Fruit fly (Drosophila melanogaster) whole organism, prepupa: Measurements from ENCODE around the gene CAH1.

Source experiments
- Blimp-1 ChIP-seq: fragments of 200-800 bp; sonication (Bioruptor generic); optimal IDR thresholded peaks from 3 replicates; lab custom pipeline; 2017; ENCODE audit warnings: missing biosample characterization, missing genetic modification characterization, mild to moderate bottlenecking, moderate library complexity, missing genetic modification reagents
- CG10631 ChIP-seq: fragments of 200-800 bp; sonication (Bioruptor generic); optimal IDR thresholded peaks from 2 replicates; lab custom pipeline; 2016; ENCODE audit warnings: missing biosample characterization, missing genetic modification characterization
- CG11294 ChIP-seq: fragments of 200-800 bp; sonication (Bioruptor generic); IDR thresholded peaks from 2 replicates; pipeline ENCODE4 v1.3.6; 2022; ENCODE audit warnings: missing biosample characterization, missing genetic modification characterization
- CG11902 ChIP-seq: fragments of 200-800 bp; sonication (Bioruptor generic); optimal IDR thresholded peaks from 3 replicates; lab custom pipeline; 2016; ENCODE audit warnings: missing biosample characterization, missing genetic modification characterization
- CG16779 ChIP-seq: fragments of 200-800 bp; sonication (Bioruptor generic); optimal IDR thresholded peaks from 3 replicates; lab custom pipeline; 2017; ENCODE audit warnings: missing biosample characterization, mild to moderate bottlenecking, missing genetic modification characterization
- CG3919 ChIP-seq: fragments of 200-800 bp; sonication (Bioruptor generic); optimal IDR thresholded peaks from 3 replicates; lab custom pipeline; 2016; ENCODE audit warnings: missing biosample characterization, missing genetic modification characterization
- CG4318 ChIP-seq: fragments of 200-800 bp; sonication (Bioruptor generic); optimal IDR thresholded peaks from 3 replicates; lab custom pipeline; 2017; ENCODE audit warnings: missing biosample characterization, mild to moderate bottlenecking, missing genetic modification characterization
- CG6854 ChIP-seq: fragments of 200-800 bp; sonication (Bioruptor generic); optimal IDR thresholded peaks from 2 replicates; lab custom pipeline; 2017; ENCODE audit warnings: missing biosample characterization, mild to moderate bottlenecking, missing genetic modification characterization
- CG7368 ChIP-seq: fragments of 200-800 bp; sonication (Bioruptor generic); optimal IDR thresholded peaks from 3 replicates; lab custom pipeline; 2016; ENCODE audit warnings: missing biosample characterization, missing genetic modification characterization
- CG8319 ChIP-seq: fragments of 200-800 bp; sonication (Bioruptor generic); optimal IDR thresholded peaks from 3 replicates; lab custom pipeline; 2016; ENCODE audit warnings: missing biosample characterization, missing genetic modification characterization
- CG9139 ChIP-seq: fragments of 200-800 bp; sonication (Bioruptor generic); optimal IDR thresholded peaks from 3 replicates; lab custom pipeline; 2017; ENCODE audit warnings: missing biosample characterization, mild to moderate bottlenecking, missing genetic modification characterization
- Eip75B ChIP-seq: fragments of 200-800 bp; sonication (Bioruptor generic); optimal IDR thresholded peaks from 3 replicates; lab custom pipeline; 2016; ENCODE audit warnings: missing biosample characterization, missing genetic modification characterization
- Eip78C ChIP-seq: fragments of 200-800 bp; sonication (Bioruptor generic); peaks from one replicate; lab custom pipeline; 2016; ENCODE audit warnings: missing biosample characterization, missing genetic modification characterization
- Ets21C ChIP-seq: fragments of 200-800 bp; sonication (Bioruptor generic); optimal IDR thresholded peaks from 3 replicates; lab custom pipeline; 2016; ENCODE audit warnings: missing biosample characterization, missing genetic modification characterization
- Gug ChIP-seq: fragments of 200-800 bp; sonication (Bioruptor generic); IDR thresholded peaks from 2 replicates; pipeline ENCODE4 v1.3.6; 2022; ENCODE audit warnings: missing biosample characterization, missing genetic modification characterization
- Hr38 ChIP-seq: sonication (Bioruptor generic); optimal IDR thresholded peaks from 2 replicates; lab custom pipeline; 2016; ENCODE audit warnings: missing biosample characterization, missing genetic modification characterization
- Hr39 ChIP-seq: fragments of 200-800 bp; sonication (Bioruptor generic); optimal IDR thresholded peaks from 2 replicates; lab custom pipeline; 2016; ENCODE audit warnings: missing biosample characterization, missing genetic modification characterization
- Hr4 ChIP-seq: fragments of 200-800 bp; sonication (Bioruptor generic); optimal IDR thresholded peaks from 3 replicates; lab custom pipeline; 2016; ENCODE audit warnings: missing biosample characterization, missing genetic modification characterization
- Lpt ChIP-seq: fragments of 200-800 bp; sonication (Bioruptor generic); optimal IDR thresholded peaks from 3 replicates; lab custom pipeline; 2016; ENCODE audit warnings: missing biosample characterization, missing genetic modification characterization
- Met ChIP-seq: fragments of 200-800 bp; sonication (Bioruptor generic); optimal IDR thresholded peaks from 3 replicates; lab custom pipeline; 2016; ENCODE audit warnings: missing biosample characterization, missing genetic modification characterization
- OdsH ChIP-seq: fragments of 200-800 bp; sonication (Bioruptor generic); optimal IDR thresholded peaks from 3 replicates; lab custom pipeline; 2016; ENCODE audit warnings: missing biosample characterization, missing genetic modification characterization
- Smox ChIP-seq: fragments of 200-800 bp; sonication (Bioruptor generic); optimal IDR thresholded peaks from 3 replicates; lab custom pipeline; 2016; ENCODE audit warnings: missing biosample characterization, missing genetic modification characterization
- Sox102F ChIP-seq: fragments of 200-800 bp; sonication (Bioruptor generic); optimal IDR thresholded peaks from 2 replicates; lab custom pipeline; 2016; ENCODE audit warnings: missing biosample characterization, mild to moderate bottlenecking, missing genetic modification characterization
- Sox14 ChIP-seq: fragments of 200-800 bp; sonication (Bioruptor generic); optimal IDR thresholded peaks from 3 replicates; lab custom pipeline; 2016; ENCODE audit warnings: missing biosample characterization, missing genetic modification characterization
- acj6 ChIP-seq: fragments of 200-800 bp; sonication (Bioruptor generic); optimal IDR thresholded peaks from 3 replicates; lab custom pipeline; 2016; ENCODE audit warnings: missing biosample characterization, missing genetic modification characterization
- cyc ChIP-seq: fragments of 200-800 bp; sonication (Bioruptor generic); optimal IDR thresholded peaks from 3 replicates; lab custom pipeline; 2016; ENCODE audit warnings: missing biosample characterization, missing genetic modification characterization
- dac ChIP-seq: fragments of 200-800 bp; sonication (Bioruptor generic); optimal IDR thresholded peaks from 2 replicates; lab custom pipeline; 2017; ENCODE audit warnings: missing biosample characterization, mild to moderate bottlenecking, missing genetic modification characterization
- eg ChIP-seq: fragments of 200-800 bp; sonication (Bioruptor generic); IDR thresholded peaks from 3 replicates; pipeline ENCODE4 v1.3.6; 2022; ENCODE audit warnings: missing biosample characterization, missing genetic modification characterization
- esn ChIP-seq: fragments of 200-800 bp; sonication (Bioruptor generic); optimal IDR thresholded peaks from 2 replicates; lab custom pipeline; 2016; ENCODE audit warnings: missing biosample characterization, mild to moderate bottlenecking, missing genetic modification characterization, moderate library complexity
- fd59A ChIP-seq: fragments of 200-800 bp; sonication (Bioruptor generic); optimal IDR thresholded peaks from 2 replicates; lab custom pipeline; 2017; ENCODE audit warnings: missing biosample characterization, mild to moderate bottlenecking, missing genetic modification characterization, missing genetic modification reagents
- fd85E ChIP-seq: fragments of 200-800 bp; sonication (Bioruptor generic); optimal IDR thresholded peaks from 3 replicates; lab custom pipeline; 2016; ENCODE audit warnings: missing biosample characterization, missing genetic modification characterization
- fkh ChIP-seq: fragments of 200-800 bp; sonication (Bioruptor generic); optimal IDR thresholded peaks from 3 replicates; lab custom pipeline; 2017; ENCODE audit warnings: missing biosample characterization, mild to moderate bottlenecking, missing genetic modification characterization, moderate library complexity
- net ChIP-seq: fragments of 200-800 bp; sonication (Bioruptor generic); optimal IDR thresholded peaks from 3 replicates; lab custom pipeline; 2016; ENCODE audit warnings: missing biosample characterization, missing genetic modification characterization
- pdm3 ChIP-seq: fragments of 200-800 bp; sonication (Bioruptor generic); optimal IDR thresholded peaks from 3 replicates; lab custom pipeline; 2016; ENCODE audit warnings: missing biosample characterization, missing genetic modification characterization
- ss ChIP-seq, 2 experiments: fragments of 200-800 bp; sonication (Bioruptor generic); optimal IDR thresholded peaks; 2 replicates in 1 of 2; 3 replicates in 1 of 2; lab custom pipeline; 2017 to 2018; ENCODE audit warnings: mild to moderate bottlenecking in 2 of 2, missing biosample characterization in 2 of 2, missing genetic modification characterization in 2 of 2, moderate library complexity in 1 of 2
- svp ChIP-seq: fragments of 200-800 bp; sonication (Bioruptor generic); peaks from one replicate; lab custom pipeline; 2016; ENCODE audit warnings: missing biosample characterization, missing genetic modification characterization
- topi ChIP-seq: fragments of 200-800 bp; sonication (Bioruptor generic); optimal IDR thresholded peaks from 3 replicates; lab custom pipeline; 2016; ENCODE audit warnings: missing biosample characterization, missing genetic modification characterization
- vri ChIP-seq: fragments of 200-800 bp; sonication (Bioruptor generic); optimal IDR thresholded peaks from 3 replicates; lab custom pipeline; 2016; ENCODE audit warnings: missing biosample characterization, mild to moderate bottlenecking, missing genetic modification characterization

CAH1 gene

dm6 chr2L:13839744-13840151, 36.3 kb downstream of the CAH1 start (continued):
- peak; percentile 76 for TF ChIP-seq fd59A (GFP tag; lab: Kevin White, UChicago)
- peak; percentile 94 for TF ChIP-seq Hr39 (GFP tag; lab: Kevin White, UChicago)
- TF ChIP-seq Ets21C, result peak; percentile 88
- TF ChIP-seq CG16779 (tag; lab: Kevin White, UChicago), result peak; percentile 76
- no peak for TF ChIP-seq CG9139 (GFP tag; lab: Kevin White, UChicago)
- peak; percentile 93 for TF ChIP-seq Lpt (GFP tag; lab: Kevin White, UChicago)
- TF ChIP-seq CG11902, result peak; percentile 77
- TF ChIP-seq Smox (GFP tag; lab: Kevin White, UChicago), result peak; percentile 93
- peak; percentile 61 for TF ChIP-seq CG6854 (GFP tag; lab: Kevin White, UChicago)
- TF ChIP-seq pdm3, result peak; percentile 91
- no peak for TF ChIP-seq fkh (GFP tag; lab: Kevin White, UChicago)
- TF ChIP-seq fd85E (GFP tag; lab: Kevin White, UChicago), result peak; percentile 53
- TF ChIP-seq CG10631 (GFP tag; lab: Kevin White, UChicago), result peak; percentile 88
- peak; percentile 91 for TF ChIP-seq Sox102F (GFP tag; lab: Kevin White, UChicago)
- peak; percentile 75 for TF ChIP-seq dac
- TF ChIP-seq CG11294 (GFP tag; lab: Robert Waterston, UW), result peak; percentile 87
- peak; percentile 93 for TF ChIP-seq Sox14
- TF ChIP-seq OdsH (GFP tag; lab: Kevin White, UChicago), result peak; percentile 93
- peak; percentile 92 for TF ChIP-seq CG3919
- TF ChIP-seq CG8319 (GFP tag; lab: Kevin White, UChicago), result peak; percentile 77
- TF ChIP-seq CG7368, result peak; percentile 72
- TF ChIP-seq CG4318 (GFP tag; lab: Kevin White, UChicago), result peak; percentile 90

dm6 chr2L:13841508-13841907, 38.1 kb downstream of the CAH1 start, which contains the start of gene CG33307:
TSS of gene CG33307 (minus strand) at chr2L:13841520.
- no peak for TF ChIP-seq Blimp-1 (GFP tag; lab: Kevin White, UChicago)
- no peak for TF ChIP-seq vri
- no peak for TF ChIP-seq Hr38
- no peak for TF ChIP-seq svp

DNA sequence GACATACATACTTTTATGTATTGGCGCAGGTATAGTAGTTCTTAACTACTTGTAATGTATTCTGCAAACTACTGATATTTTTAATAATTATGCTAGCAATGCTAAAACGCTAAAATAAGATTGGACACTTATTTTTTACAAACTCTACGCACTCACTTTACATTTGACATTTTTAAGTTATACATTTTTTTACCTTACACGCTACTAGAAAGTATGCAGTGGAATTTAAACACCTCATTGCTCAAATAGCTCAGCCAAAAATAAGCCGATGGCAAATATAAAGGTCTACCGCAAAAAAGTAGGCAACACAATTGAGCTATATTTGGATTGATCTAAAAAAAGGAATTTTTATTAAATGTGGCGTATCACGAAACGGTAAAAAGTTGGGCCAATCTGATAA, 38.7 kb downstream of the CAH1 start:
- TF ChIP-seq Eip78C (GFP tag; lab: Kevin White, UChicago) (no peak), CG8319 (GFP tag; lab: Kevin White, UChicago) (no peak), Gug (GFP tag; lab: Robert Waterston, UW) (no peak), ss (GFP tag; optimal IDR thresholded peaks at IDR 0.05; lab: Kevin White, UChicago) (no peak), CG6854 (GFP tag; lab: Kevin White, UChicago) (no peak), pdm3 (no peak), Lpt (GFP tag; lab: Kevin White, UChicago) (no peak)

- TF ChIP-seq Gug (GFP tag; lab: Robert Waterston, UW), result no peak
- no peak for TF ChIP-seq net
- TF ChIP-seq Eip75B, result no peak
Observed at dm6 chr2L:13842572-13842971, 39.1 kb downstream of the CAH1 start.

DNA sequence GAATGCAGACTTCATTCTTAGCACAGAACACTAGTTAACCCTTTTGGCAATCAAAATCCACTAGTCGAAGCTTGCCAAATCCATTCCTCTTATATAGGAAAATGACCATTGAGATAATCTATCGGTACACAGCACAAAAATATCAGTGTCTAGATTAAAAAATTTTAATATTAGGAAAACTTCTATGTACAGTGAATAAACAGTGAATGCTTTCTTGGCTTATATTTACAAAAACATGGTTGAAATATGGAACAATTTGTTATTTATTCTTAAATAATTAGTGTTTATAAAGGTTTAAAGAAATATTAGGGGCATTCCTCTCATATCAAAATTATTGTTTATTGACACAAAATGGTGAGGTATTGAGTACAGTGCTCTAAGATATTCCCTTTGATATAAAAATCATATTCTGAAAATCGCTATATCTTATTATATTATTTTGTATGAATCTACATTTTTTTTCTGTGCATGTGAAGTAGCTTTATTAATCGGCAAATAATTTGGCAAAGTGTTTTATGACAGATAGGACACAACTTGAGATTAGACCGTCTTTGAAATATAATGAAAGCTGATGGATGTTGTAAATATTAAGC, 40.4 kb downstream of the CAH1 start, which contains the start of gene CG33306:
Gene CG33306, minus strand, starts transcription at position 51 of the 593 bp plus-strand sequence.
- TF ChIP-seq Hr4 (GFP tag; lab: Kevin White, UChicago) (no peak), svp (peak; percentile 42), Met (GFP tag; lab: Kevin White, UChicago) (peak; percentile 55), eg (GFP tag; lab: Robert Waterston, UW) (no peak), acj6 (GFP tag; lab: Kevin White, UChicago) (peak; percentile 7), cyc (GFP tag; lab: Kevin White, UChicago) (peak; percentile 22), topi (peak; percentile 37), esn (peak; percentile 50)
